Worm (Caenorhabditis elegans) whole organism, L3 larva: ENCODE measurements around the gene sdz-13.

Experiments used
- ama-1 ChIP-seq: fragments of 150-350 bp; optimal IDR thresholded peaks from 2 replicates; lab custom pipeline; 2018
- elt-1 ChIP-seq: fragments of 150-350 bp; optimal IDR thresholded peaks from 2 replicates; lab custom pipeline; 2014; ENCODE audit warnings: missing biosample characterization, missing genetic modification characterization
- nhr-12 ChIP-seq: fragments of 150-350 bp; optimal IDR thresholded peaks from 2 replicates; lab custom pipeline; 2014; ENCODE audit warnings: missing biosample characterization, missing genetic modification characterization
- nhr-76 ChIP-seq: fragments of 150-350 bp; sonication (generic microtip); optimal IDR thresholded peaks from 5 replicates; lab custom pipeline; 2014; ENCODE audit warnings: missing biosample characterization, missing genetic modification characterization
- pqm-1 ChIP-seq: fragments of 150-350 bp; optimal IDR thresholded peaks from 2 replicates; lab custom pipeline; 2017; ENCODE audit warnings: missing biosample characterization, missing genetic modification characterization, inconsistent platforms
- snpc-4 ChIP-seq: fragments of 150-350 bp; optimal IDR thresholded peaks from 2 replicates; lab custom pipeline; 2014; ENCODE audit warnings: missing biosample characterization, missing genetic modification characterization
- unc-62 ChIP-seq: fragments of 150-350 bp; sonication (generic microtip); optimal IDR thresholded peaks from 4 replicates; lab custom pipeline; 2014; ENCODE audit warnings: missing biosample characterization, missing genetic modification reagents, missing genetic modification characterization

- TF ChIP-seq nhr-12 (tag; lab: Kevin White, UChicago) (no peak), nhr-76 (no peak), snpc-4 (no peak), unc-62 (GFP tag; lab: Kevin White, UChicago) (no peak), elt-1 (tag; lab: Kevin White, UChicago) (no peak), pqm-1 (tag; lab: Kevin White, UChicago) (no peak), ama-1 (lab: Kevin White, UChicago) (no peak)
Observed at ce11 chrIV:10887285-10887684, 7.8 kb upstream of the sdz-13 start, which contains the start of gene F13E9.16.
